Worm (Caenorhabditis elegans) whole organism, L4 larva: ENCODE data around the gene fbxb-61.

Source experiments
- R02D3.7 ChIP-seq: fragments of 150-350 bp; sonication (generic microtip); optimal IDR thresholded peaks from 3 replicates; lab custom pipeline; 2014; ENCODE audit warnings: missing biosample characterization, missing genetic modification characterization
- ceh-82 ChIP-seq: sonication (generic microtip); optimal IDR thresholded peaks from 2 replicates; lab custom pipeline; 2017; ENCODE audit warnings: missing biosample characterization, missing genetic modification characterization
- dpl-1 ChIP-seq: fragments of 150-350 bp; optimal IDR thresholded peaks from 2 replicates; lab custom pipeline; 2014; ENCODE audit warnings: missing biosample characterization, missing genetic modification reagents, missing genetic modification characterization
- mdl-1 ChIP-seq, 2 experiments: fragments of 150-350 bp in 1 of 2; sonication (generic microtip) in 1 of 2; optimal IDR thresholded peaks; 2 replicates each; lab custom pipeline; 2014 to 2017; ENCODE audit warnings: missing biosample characterization in 2 of 2, missing genetic modification characterization in 2 of 2
- nhr-11 ChIP-seq: fragments of 150-350 bp; optimal IDR thresholded peaks from 2 replicates; lab custom pipeline; 2014; ENCODE audit warnings: missing biosample characterization, missing genetic modification characterization
- php-3 ChIP-seq: fragments of 200-800 bp; sonication (Bioruptor generic); IDR thresholded peaks from 2 replicates; pipeline ENCODE4 v1.3.6; 2022; ENCODE audit warnings: missing genetic modification reagents, missing genetic modification characterization, missing compliant biosample characterization
- snpc-4 ChIP-seq: fragments of 150-350 bp; optimal IDR thresholded peaks from 2 replicates; lab custom pipeline; 2014; ENCODE audit warnings: missing biosample characterization, missing genetic modification characterization
- tra-1 ChIP-seq: fragments of 200-800 bp; sonication (Bioruptor generic); IDR thresholded peaks from 2 replicates; pipeline ENCODE4 v1.3.6; 2022; ENCODE audit warnings: missing genetic modification reagents, missing genetic modification characterization, missing compliant biosample characterization
- zfp-2 ChIP-seq: sonication (generic microtip); optimal IDR thresholded peaks from 2 replicates; lab custom pipeline; 2016; ENCODE audit warnings: mild to moderate bottlenecking, missing genetic modification characterization, missing compliant biosample characterization
- ztf-7 ChIP-seq: fragments of 150-350 bp; optimal IDR thresholded peaks from 2 replicates; lab custom pipeline; 2014; ENCODE audit warnings: missing biosample characterization, missing genetic modification characterization

DNA sequence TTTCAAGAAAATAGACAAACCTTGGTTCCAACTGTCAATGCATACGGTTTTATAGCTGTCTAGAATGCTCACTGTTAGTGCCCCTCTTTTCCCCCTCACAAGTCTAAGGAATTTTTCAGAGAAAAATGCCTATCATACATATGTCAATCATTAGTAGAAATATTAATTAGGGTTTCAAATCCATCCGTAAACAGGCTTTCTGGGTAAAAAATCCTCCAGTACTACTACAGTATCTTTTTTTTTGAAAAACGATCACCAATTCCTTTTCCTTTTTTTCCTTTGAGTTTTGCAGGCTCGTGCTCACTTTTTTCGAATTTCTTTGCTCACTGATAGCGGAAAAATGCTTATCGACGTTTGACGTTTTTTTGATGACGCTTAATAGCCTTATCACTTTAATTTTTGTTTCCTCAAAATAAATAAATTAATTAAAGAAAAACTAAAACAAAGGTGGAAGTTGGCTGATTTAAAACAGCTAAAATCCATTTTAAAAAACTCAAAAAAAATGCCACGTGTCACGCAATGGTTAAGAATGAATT lies 15.6 kb downstream of the fbxb-61 start, which contains the start of gene C43D7.7:
- TF ChIP-seq php-3 (GFP tag; lab: Robert Waterston, UW) (no peak), mdl-1 (tag; optimal IDR thresholded peaks at IDR 0.05; lab: Kevin White, UChicago) (no peak), snpc-4 (tag; lab: Kevin White, UChicago) (no peak), tra-1 (GFP tag; lab: Robert Waterston, UW) (no peak), ceh-82 (tag; lab: Kevin White, UChicago) (no peak), dpl-1 (GFP tag; lab: Kevin White, UChicago) (no peak), R02D3.7 (tag; lab: Kevin White, UChicago) (no peak), nhr-11 (no peak), ztf-7 (no peak), zfp-2 (no peak)
